Worm (Caenorhabditis elegans) whole organism, L3 larva: Measurements from ENCODE around the gene C16C8.17.
A peak's percentile ranks its signal among the peaks of the same experiment; 100 is the strongest.
"Not testable (repeated sequence)": the region's sequence is repeated elsewhere in the genome, so short reads cannot be mapped to it uniquely, and the experiment has no call there.

Experiments used
- R02D3.7 ChIP-seq: fragments of 150-350 bp; optimal IDR thresholded peaks from 2 replicates; lab custom pipeline; 2014; ENCODE audit warnings: missing biosample characterization, missing genetic modification characterization
- aly-2 ChIP-seq: fragments of 150-350 bp; optimal IDR thresholded peaks from 2 replicates; lab custom pipeline; 2014; ENCODE audit warnings: missing biosample characterization, missing genetic modification characterization
- ceh-28 ChIP-seq: fragments of 150-350 bp; optimal IDR thresholded peaks from 2 replicates; lab custom pipeline; 2014; ENCODE audit warnings: missing biosample characterization, missing genetic modification reagents, missing genetic modification characterization
- ceh-82 ChIP-seq: fragments of 150-350 bp; optimal IDR thresholded peaks from 2 replicates; lab custom pipeline; 2014; ENCODE audit warnings: missing biosample characterization, missing genetic modification characterization
- ceh-9 ChIP-seq: sonication (generic microtip); optimal IDR thresholded peaks from 2 replicates; lab custom pipeline; 2018; ENCODE audit warnings: missing biosample characterization, missing genetic modification characterization
- egl-27 ChIP-seq: sonication (generic microtip); optimal IDR thresholded peaks from 4 replicates; lab custom pipeline; 2017; ENCODE audit warnings: missing biosample characterization, missing genetic modification reagents, missing genetic modification characterization
- egl-5 ChIP-seq: fragments of 150-350 bp; optimal IDR thresholded peaks from 2 replicates; lab custom pipeline; 2017; ENCODE audit warnings: missing biosample characterization, missing genetic modification reagents, missing genetic modification characterization, inconsistent platforms
- elt-1 ChIP-seq: fragments of 150-350 bp; optimal IDR thresholded peaks from 2 replicates; lab custom pipeline; 2014; ENCODE audit warnings: missing biosample characterization, missing genetic modification characterization
- elt-2 ChIP-seq: sonication (generic microtip); optimal IDR thresholded peaks from 2 replicates; lab custom pipeline; 2016; ENCODE audit warnings: missing genetic modification reagents, mild to moderate bottlenecking, missing genetic modification characterization, missing compliant biosample characterization
- eor-1 ChIP-seq, 2 experiments: fragments of 150-350 bp; optimal IDR thresholded peaks; 2 replicates each; lab custom pipeline; 2014 to 2018; ENCODE audit warnings: missing biosample characterization in 2 of 2, missing genetic modification characterization in 2 of 2
- fkh-10 ChIP-seq: sonication (generic microtip); optimal IDR thresholded peaks from 2 replicates; lab custom pipeline; 2017; ENCODE audit warnings: missing biosample characterization, missing genetic modification reagents, missing genetic modification characterization
- fkh-2 ChIP-seq: fragments of 150-350 bp; optimal IDR thresholded peaks from 2 replicates; lab custom pipeline; 2014; ENCODE audit warnings: missing biosample characterization, missing genetic modification reagents, missing genetic modification characterization
- fos-1 ChIP-seq: fragments of 150-350 bp; optimal IDR thresholded peaks from 2 replicates; lab custom pipeline; 2014; ENCODE audit warnings: missing biosample characterization, missing genetic modification characterization
- hmg-11 ChIP-seq: sonication (generic microtip); optimal IDR thresholded peaks from 2 replicates; lab custom pipeline; 2016; ENCODE audit warnings: missing genetic modification characterization, missing compliant biosample characterization
- lin-15B ChIP-seq: fragments of 150-350 bp; optimal IDR thresholded peaks from 2 replicates; lab custom pipeline; 2014; ENCODE audit warnings: missing biosample characterization, missing genetic modification characterization
- lin-39 ChIP-seq: fragments of 150-350 bp; optimal IDR thresholded peaks from 2 replicates; lab custom pipeline; 2018; ENCODE audit warnings: missing biosample characterization, missing genetic modification reagents, missing genetic modification characterization
- lsy-12 ChIP-seq: sonication (generic microtip); optimal IDR thresholded peaks from 2 replicates; lab custom pipeline; 2016; ENCODE audit warnings: mild to moderate bottlenecking, missing genetic modification characterization, missing compliant biosample characterization
- mdl-1 ChIP-seq: fragments of 150-350 bp; optimal IDR thresholded peaks from 2 replicates; lab custom pipeline; 2014; ENCODE audit warnings: missing biosample characterization, missing genetic modification characterization
- mml-1 ChIP-seq: fragments of 150-350 bp; sonication (generic microtip); optimal IDR thresholded peaks from 3 replicates; lab custom pipeline; 2014; ENCODE audit warnings: missing biosample characterization, missing genetic modification characterization
- nfya-1 ChIP-seq: sonication (generic microtip); optimal IDR thresholded peaks from 2 replicates; lab custom pipeline; 2017; ENCODE audit warnings: missing genetic modification characterization, mild to moderate bottlenecking, missing compliant biosample characterization, antibody characterized with exemption, moderate library complexity; ENCODE audit not compliant: insufficient read depth
- nhr-11 ChIP-seq: fragments of 150-350 bp; optimal IDR thresholded peaks from 2 replicates; lab custom pipeline; 2014; ENCODE audit warnings: missing biosample characterization, missing genetic modification characterization
- nhr-23 ChIP-seq: fragments of 150-350 bp; optimal IDR thresholded peaks from 2 replicates; lab custom pipeline; 2014; ENCODE audit warnings: missing biosample characterization, missing genetic modification reagents, missing genetic modification characterization
- nhr-25 ChIP-seq: sonication (generic microtip); optimal IDR thresholded peaks from 2 replicates; lab custom pipeline; 2017; ENCODE audit warnings: missing biosample characterization, missing genetic modification characterization
- nhr-28 ChIP-seq: fragments of 150-350 bp; optimal IDR thresholded peaks from 2 replicates; lab custom pipeline; 2014; ENCODE audit warnings: missing biosample characterization, missing genetic modification characterization
- sea-2 ChIP-seq: fragments of 150-350 bp; sonication (generic microtip); optimal IDR thresholded peaks from 4 replicates; lab custom pipeline; 2014; ENCODE audit warnings: missing biosample characterization, missing genetic modification reagents, missing genetic modification characterization
- snpc-4 ChIP-seq: fragments of 150-350 bp; optimal IDR thresholded peaks from 2 replicates; lab custom pipeline; 2014; ENCODE audit warnings: missing biosample characterization, missing genetic modification characterization
- tbx-2 ChIP-seq: sonication (generic microtip); optimal IDR thresholded peaks from 2 replicates; lab custom pipeline; 2016; ENCODE audit warnings: mild to moderate bottlenecking, missing genetic modification characterization, missing compliant biosample characterization
- ztf-4 ChIP-seq: fragments of 150-350 bp; optimal IDR thresholded peaks from 2 replicates; lab custom pipeline; 2014; ENCODE audit warnings: missing biosample characterization, missing genetic modification characterization

Gene C16C8.17

DNA sequence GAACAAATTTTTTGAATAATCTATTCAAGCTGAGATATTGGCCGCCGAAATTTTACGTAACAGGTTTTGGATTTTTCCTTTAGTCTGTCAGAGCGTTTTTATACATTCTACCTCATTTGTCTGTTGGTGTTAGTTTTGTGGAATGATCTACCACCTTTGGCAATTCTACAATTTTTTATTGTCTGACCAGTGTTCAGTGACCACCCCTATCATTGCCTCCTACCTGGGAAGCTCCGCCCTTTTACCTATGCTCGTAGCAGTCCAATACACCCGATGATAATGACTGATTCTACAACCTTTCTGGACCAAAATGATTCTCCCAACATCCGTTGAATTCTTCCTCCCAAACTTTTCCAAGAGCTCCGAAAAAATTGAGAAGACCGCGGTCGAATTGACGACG, 33.1 kb downstream of the C16C8.17 start, which contains the start of gene sdz-32:
TSS of gene sdz-32 (plus strand) at position 301 of the 400 bp plus-strand sequence.
- TF ChIP-seq lsy-12 (tag; lab: Kevin White, UChicago) (no peak), eor-1 (tag; optimal IDR thresholded peaks at IDR 0.05; lab: Kevin White, UChicago) (no peak), aly-2 (no peak), ceh-82 (no peak)

- TF ChIP-seq ceh-9 (no peak), hmg-11 (tag; lab: Kevin White, UChicago) (no peak), nhr-11 (tag; lab: Kevin White, UChicago) (no peak), tbx-2 (tag; lab: Kevin White, UChicago) (no peak)
These were observed 35.9 kb downstream of the C16C8.17 start for ce11 chrII:3476536-3476935.

DNA sequence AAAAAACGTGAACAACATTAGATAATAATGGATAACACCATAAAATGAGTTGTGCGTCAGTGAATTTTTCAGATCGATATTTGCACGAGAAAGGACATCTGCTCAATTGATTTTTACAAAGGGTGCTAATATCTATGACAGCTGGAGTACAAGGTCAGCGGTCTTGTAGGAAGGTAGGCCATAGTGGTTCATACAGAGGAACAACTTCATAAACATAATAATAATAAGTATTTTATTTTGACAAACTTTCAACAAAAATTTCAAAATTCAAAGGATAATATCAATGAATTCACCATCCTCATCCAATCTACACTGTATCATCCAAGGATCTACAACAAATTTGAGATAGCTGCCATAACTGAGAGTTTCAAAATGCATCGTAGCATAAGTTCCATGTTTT, 36.5 kb downstream of the C16C8.17 start, which contains the start of gene fbxb-104:
TSS of gene fbxb-104 (minus strand) at position 101 of the 400 bp plus-strand sequence.
- TF ChIP-seq nhr-11 (tag; lab: Kevin White, UChicago) (no peak), ceh-28 (tag; lab: Kevin White, UChicago) (no peak), nhr-23 (tag; lab: Kevin White, UChicago) (no peak), fos-1 (tag; lab: Kevin White, UChicago) (no peak), eor-1 (tag; optimal IDR thresholded peaks at IDR 0.05; lab: Kevin White, UChicago) (no peak), ceh-82 (no peak), R02D3.7 (tag; lab: Kevin White, UChicago) (no peak), nhr-28 (tag; lab: Kevin White, UChicago) (no peak), ztf-4 (no peak), mml-1 (tag; lab: Kevin White, UChicago) (no peak), elt-1 (tag; lab: Kevin White, UChicago) (no peak)

ce11 chrII:3481584-3481983, 41.0 kb downstream of the C16C8.17 start, which contains the start of gene Y49F6B.8:
Gene Y49F6B.8, minus strand, starts transcription at chrII:3481684.
- TF ChIP-seq nhr-23 (tag; lab: Kevin White, UChicago) (no peak), sea-2 (GFP tag; lab: Kevin White, UChicago) (no peak), lin-39 (no peak), hmg-11 (tag; lab: Kevin White, UChicago) (no peak), nhr-25 (tag; lab: Kevin White, UChicago) (no peak)
- TF ChIP-seq, all 47 proteins: peak for 0

- TF ChIP-seq lin-15B (tag; lab: Kevin White, UChicago), result peak; percentile 91
- no peak for TF ChIP-seq nhr-28 (tag; lab: Kevin White, UChicago)
- no peak for TF ChIP-seq mdl-1 (tag; lab: Kevin White, UChicago)
- peak; percentile 20 for TF ChIP-seq nhr-25 (tag; lab: Kevin White, UChicago)
- peak; percentile 59 for TF ChIP-seq lin-39
- TF ChIP-seq nfya-1 (tag; lab: Kevin White, UChicago), result peak; percentile 55
- TF ChIP-seq snpc-4 (tag; lab: Kevin White, UChicago), result peak; percentile 55
- TF ChIP-seq R02D3.7 (tag; lab: Kevin White, UChicago), result peak; percentile 1
- TF ChIP-seq nhr-23 (tag; lab: Kevin White, UChicago), result peak; percentile 17
- TF ChIP-seq fkh-10, result peak; percentile 17
- TF ChIP-seq egl-5, result peak; percentile 69
- no peak for TF ChIP-seq fkh-2 (tag; lab: Kevin White, UChicago)
- peak; percentile 11 for TF ChIP-seq elt-2 (tag; lab: Kevin White, UChicago)
These were observed 41.6 kb downstream of the C16C8.17 start, which contains the start of gene smu-2 for ce11 chrII:3482231-3482630. Gene smu-2, plus strand, starts transcription at chrII:3482408.

DNA sequence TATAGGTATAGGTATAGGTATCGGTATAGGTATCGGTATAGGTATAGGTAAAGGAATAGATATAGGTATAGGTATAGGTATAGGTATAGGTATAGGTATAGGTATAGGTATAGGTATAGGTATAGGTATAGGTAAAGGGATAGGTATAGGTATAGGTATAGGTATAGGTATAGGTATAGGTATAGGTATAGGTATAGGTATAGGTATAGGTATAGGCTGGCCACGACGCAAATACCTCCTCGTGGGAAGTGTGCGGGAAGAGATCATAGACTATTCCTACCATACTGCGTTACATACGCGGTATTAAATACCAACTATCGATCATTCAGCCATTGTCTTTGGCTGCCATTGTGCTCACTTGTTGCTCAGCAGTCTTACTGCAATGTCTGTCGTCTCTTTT, 50.2 kb downstream of the C16C8.17 start, which contains the start of gene fbxb-112:
TSS of gene fbxb-112 (plus strand) at position 301 of the 400 bp plus-strand sequence.
- TF ChIP-seq lsy-12, nhr-28, egl-27 (tag; lab: Kevin White, UChicago): not testable (repeated sequence)
